Worm (Caenorhabditis elegans): Measurements from ENCODE around the gene vps-36.

Gene vps-36

ce11 chrV:10929511-10929910, 31.0 kb downstream of the vps-36 start, which contains the start of gene F58B4.3:
F58B4.3 (plus strand) TSS chrV:10929811.
- TF ChIP-seq lsy-2 (tag; optimal IDR thresholded peaks at IDR 0.05), result no peak
- TF ChIP-seq nhr-76 (tag; optimal IDR thresholded peaks at IDR 0.05), result no peak
- TF ChIP-seq ceh-43 (GFP tag; optimal IDR thresholded peaks at IDR 0.05), result no peak
- no peak for TF ChIP-seq snpc-4 (tag; optimal IDR thresholded peaks at IDR 0.05)
- TF ChIP-seq nhr-237 (tag; optimal IDR thresholded peaks at IDR 0.05), result no peak
- TF ChIP-seq cnd-1 (tag; optimal IDR thresholded peaks at IDR 0.05), result no peak
- no peak for TF ChIP-seq bed-3 (GFP tag; optimal IDR thresholded peaks at IDR 0.05)
- no peak for TF ChIP-seq ceh-39 (tag; optimal IDR thresholded peaks at IDR 0.05)
- no peak for TF ChIP-seq hlh-1 (tag; optimal IDR thresholded peaks at IDR 0.05)
- no peak for TF ChIP-seq unc-120 (tag; optimal IDR thresholded peaks at IDR 0.05; ENCODE audit: poor library complexity, severe bottlenecking)
- no peak for TF ChIP-seq nhr-28 (tag; optimal IDR thresholded peaks at IDR 0.05)
- no peak for TF ChIP-seq unc-39 (tag; optimal IDR thresholded peaks at IDR 0.05)
- no peak for TF ChIP-seq unc-62 (GFP tag; optimal IDR thresholded peaks at IDR 0.05)
- no peak for TF ChIP-seq ceh-83 (GFP tag; optimal IDR thresholded peaks at IDR 0.05)
- TF ChIP-seq blmp-1 (tag; optimal IDR thresholded peaks at IDR 0.05), result no peak

- TF ChIP-seq unc-62 (GFP tag; optimal IDR thresholded peaks at IDR 0.05), result no peak
- no peak for TF ChIP-seq blmp-1 (tag; optimal IDR thresholded peaks at IDR 0.05)
- TF ChIP-seq drap-1 (GFP tag; optimal IDR thresholded peaks at IDR 0.05), result no peak
- TF ChIP-seq hlh-1 (tag; optimal IDR thresholded peaks at IDR 0.05), result no peak
- TF ChIP-seq nhr-237 (tag; optimal IDR thresholded peaks at IDR 0.05), result no peak
- no peak for TF ChIP-seq flh-1 (GFP tag; optimal IDR thresholded peaks at IDR 0.05)
- TF ChIP-seq lsy-2 (tag; optimal IDR thresholded peaks at IDR 0.05), result no peak
Measured at ce11 chrV:10925658-10926057, 34.8 kb downstream of the vps-36 start.

- no peak for TF ChIP-seq elt-1 (tag; optimal IDR thresholded peaks at IDR 0.05; ENCODE audit: borderline replicate concordance, insufficient read depth)
- peak; percentile 28 for TF ChIP-seq ces-1 (GFP tag; optimal IDR thresholded peaks at IDR 0.05)
Measured at ce11 chrV:10924731-10925130, 35.7 kb downstream of the vps-36 start, which contains the start of gene F58B4.6. F58B4.6 (plus strand) TSS chrV:10925031.

DNA sequence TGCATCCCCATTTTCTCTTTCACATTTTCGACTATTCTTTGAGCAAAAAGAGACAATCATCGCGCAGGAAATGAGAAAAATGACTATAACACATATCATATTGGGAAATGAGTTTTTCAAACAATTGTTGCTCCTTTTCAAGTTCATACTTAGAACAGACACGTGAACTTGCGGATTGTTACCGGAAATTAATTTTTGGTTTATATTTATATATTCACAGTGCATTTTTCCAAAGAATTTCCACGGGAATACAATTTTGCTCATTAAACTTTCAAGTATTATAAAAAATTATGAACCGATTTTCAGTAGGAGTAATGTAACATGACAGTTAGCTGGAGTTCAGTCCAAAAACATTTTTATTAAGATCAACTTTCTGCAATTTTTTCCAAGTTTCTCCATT, 37.2 kb downstream of the vps-36 start, which contains the start of gene F58B4.7:
TSS of gene F58B4.7 (minus strand) at position 101 of the 400 bp plus-strand sequence.
- TF ChIP-seq hlh-1 (tag; optimal IDR thresholded peaks at IDR 0.05) (no peak), sem-2 (GFP tag; optimal IDR thresholded peaks at IDR 0.05) (no peak), nhr-2 (tag; optimal IDR thresholded peaks at IDR 0.05) (no peak), mep-1 (tag; optimal IDR thresholded peaks at IDR 0.05) (no peak), tbx-8 (GFP tag; optimal IDR thresholded peaks at IDR 0.05) (no peak), M03D4.4 (tag; optimal IDR thresholded peaks at IDR 0.05) (no peak), elt-1 (tag; optimal IDR thresholded peaks at IDR 0.05; ENCODE audit: borderline replicate concordance, insufficient read depth) (no peak), cnd-1 (tag; optimal IDR thresholded peaks at IDR 0.05) (no peak), nhr-12 (tag; optimal IDR thresholded peaks at IDR 0.05) (no peak), ceh-43 (GFP tag; optimal IDR thresholded peaks at IDR 0.05) (no peak), ceh-83 (GFP tag; optimal IDR thresholded peaks at IDR 0.05) (no peak), ham-2 (GFP tag; optimal IDR thresholded peaks at IDR 0.05) (no peak), ces-1 (GFP tag; optimal IDR thresholded peaks at IDR 0.05) (no peak), elt-3 (tag; optimal IDR thresholded peaks at IDR 0.05) (no peak), drap-1 (GFP tag; optimal IDR thresholded peaks at IDR 0.05) (no peak), bed-3 (GFP tag; optimal IDR thresholded peaks at IDR 0.05) (no peak)

DNA sequence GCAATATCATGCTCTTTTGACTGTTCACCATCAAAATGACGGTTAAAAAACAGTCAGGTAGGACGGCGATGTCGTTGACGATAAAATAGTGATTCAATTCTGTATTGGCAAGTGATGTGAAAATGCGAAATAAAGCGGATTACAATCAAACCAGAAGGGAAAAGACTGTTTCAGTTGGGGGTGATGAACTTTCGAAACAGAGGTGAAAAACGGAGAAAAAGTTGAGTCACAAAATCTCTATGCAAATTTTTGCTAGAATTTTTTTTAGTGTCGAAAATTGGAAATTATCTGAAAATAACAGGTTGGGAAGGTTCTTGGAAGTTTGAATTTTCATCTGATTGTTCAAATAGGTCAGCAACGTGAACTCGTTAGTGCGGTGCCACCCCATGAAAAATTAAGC, 38.7 kb downstream of the vps-36 start, which contains the start of gene nas-31:
TSS of gene nas-31 (minus strand) at position 101 of the 400 bp plus-strand sequence.
- no peak for TF ChIP-seq mep-1 (tag; optimal IDR thresholded peaks at IDR 0.05)
- no peak for TF ChIP-seq pha-4 (tag; optimal IDR thresholded peaks at IDR 0.05)
- TF ChIP-seq hlh-1 (tag; optimal IDR thresholded peaks at IDR 0.05), result no peak
- TF ChIP-seq zip-8 (tag; optimal IDR thresholded peaks at IDR 0.05), result no peak
- TF ChIP-seq drap-1 (GFP tag; optimal IDR thresholded peaks at IDR 0.05), result no peak
- no peak for TF ChIP-seq snpc-4 (tag; optimal IDR thresholded peaks at IDR 0.05)
- TF ChIP-seq nhr-28 (tag; optimal IDR thresholded peaks at IDR 0.05), result no peak
- TF ChIP-seq M03D4.4 (tag; optimal IDR thresholded peaks at IDR 0.05), result no peak
- no peak for TF ChIP-seq flh-1 (GFP tag; optimal IDR thresholded peaks at IDR 0.05)
- TF ChIP-seq lin-13 (tag; optimal IDR thresholded peaks at IDR 0.05), result no peak

DNA sequence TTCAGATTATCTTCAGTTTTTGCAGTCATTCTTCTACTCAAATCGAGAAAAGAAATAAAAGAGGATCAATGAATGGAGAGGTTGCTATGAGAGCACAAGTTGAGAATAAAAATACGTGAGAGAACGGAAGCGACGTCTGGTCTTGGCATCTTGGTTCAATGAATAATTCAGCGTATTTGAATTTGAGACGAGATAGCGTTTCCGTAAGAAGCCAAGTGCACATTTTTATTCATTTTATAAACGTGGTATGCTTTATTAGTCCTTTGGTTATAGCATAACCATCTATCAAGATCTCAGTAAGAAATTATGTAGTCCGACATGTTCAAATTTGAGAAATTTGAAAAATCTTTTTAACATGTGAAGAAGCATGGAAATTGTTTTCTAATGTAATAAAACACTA, 42.1 kb downstream of the vps-36 start, which contains the start of gene F58B4.2:
TSS of gene F58B4.2 (minus strand) at position 101 of the 400 bp plus-strand sequence.
- no peak for TF ChIP-seq snpc-4 (tag; optimal IDR thresholded peaks at IDR 0.05)
